Worm (Caenorhabditis elegans) whole organism, midembryonic: ENCODE measurements around the gene Y17G7B.8.

Experiments used
- T22C8.4 ChIP-seq: fragments of 200-800 bp; sonication (Bioruptor generic); IDR thresholded peaks from 2 replicates; pipeline ENCODE4 v1.3.6; 2022; ENCODE audit warnings: missing genetic modification characterization, missing compliant biosample characterization
- cog-1 ChIP-seq: sonication (generic microtip); optimal IDR thresholded peaks from 2 replicates; lab custom pipeline; 2016; ENCODE audit warnings: missing genetic modification characterization, missing compliant biosample characterization
- flt-1 ChIP-seq: fragments of 200-800 bp; sonication (Bioruptor generic); IDR thresholded peaks from 2 replicates; pipeline ENCODE4 v1.3.6; 2022; ENCODE audit warnings: missing genetic modification characterization, missing compliant biosample characterization
- ref-1 ChIP-seq: fragments of 200-800 bp; sonication (Bioruptor generic); conservative IDR thresholded peaks from 2 replicates; pipeline ENCODE4 v1.3.6; 2022; ENCODE audit warnings: missing genetic modification reagents, missing genetic modification characterization, missing compliant biosample characterization
- ztf-23 ChIP-seq: fragments of 200-800 bp; sonication (Bioruptor generic); IDR thresholded peaks from 2 replicates; pipeline ENCODE4 v1.3.6; 2022; ENCODE audit warnings: missing genetic modification reagents, missing genetic modification characterization, missing compliant biosample characterization
- ztf-29 ChIP-seq: fragments of 200-800 bp; sonication (Bioruptor generic); IDR thresholded peaks from 2 replicates; pipeline ENCODE4 v1.3.6; 2022; ENCODE audit warnings: missing genetic modification reagents, missing genetic modification characterization, missing compliant biosample characterization

DNA sequence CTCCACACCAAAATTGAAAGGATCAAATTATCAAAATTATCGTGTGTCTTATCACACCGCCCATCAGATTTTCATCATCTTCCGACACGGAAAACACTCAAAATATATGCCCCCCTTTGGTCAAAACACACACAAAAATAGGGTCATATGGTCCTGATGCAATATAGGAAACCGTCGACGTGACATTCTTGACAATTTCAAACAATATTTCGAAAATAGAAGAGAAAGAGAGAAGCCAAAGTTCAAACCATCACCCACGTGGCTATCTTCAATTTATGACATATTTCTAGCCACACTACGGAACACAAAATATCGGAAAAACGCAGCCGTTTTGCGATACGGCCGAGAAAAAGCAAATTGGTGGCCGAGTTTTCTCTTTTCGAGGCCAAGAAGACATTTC lies 23.1 kb upstream of the Y17G7B.8 start:
- TF ChIP-seq ztf-23 (GFP tag; lab: Robert Waterston, UW), result no peak
- TF ChIP-seq T22C8.4 (GFP tag; lab: Robert Waterston, UW), result no peak
- no peak for TF ChIP-seq flt-1 (GFP tag; lab: Robert Waterston, UW)
- TF ChIP-seq ztf-29 (GFP tag; lab: Robert Waterston, UW), result no peak
- TF ChIP-seq cog-1 (tag; lab: Kevin White, UChicago), result no peak
- TF ChIP-seq ref-1 (GFP tag; lab: Robert Waterston, UW), result no peak
